Worm (Caenorhabditis elegans): Measurements from ENCODE around the gene tni-4.
"Not testable (repeated sequence)": the region's sequence is repeated elsewhere in the genome, so short reads cannot be mapped to it uniquely, and the experiment has no call there.

DNA sequence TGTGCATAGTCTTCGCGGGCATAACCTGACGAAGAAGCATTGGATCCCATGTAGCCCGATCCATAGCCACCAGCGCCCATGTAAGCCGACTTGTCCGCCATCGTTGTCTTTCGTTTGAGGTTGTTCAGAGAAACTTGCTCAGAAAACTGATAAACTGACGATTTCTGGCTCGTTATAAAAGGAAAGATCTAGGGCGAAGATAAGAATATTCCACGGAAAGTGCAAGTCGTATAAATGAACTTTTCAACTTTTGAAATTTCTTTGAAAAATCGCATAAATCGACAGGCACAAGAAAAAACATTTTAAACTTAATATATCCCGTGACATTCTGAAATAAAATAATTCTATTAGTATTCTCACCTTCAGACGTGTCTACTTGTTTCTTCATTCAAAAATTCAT, 41.5 kb upstream of the tni-4 start, which contains the start of the genes nspd-3 and C24D10.2:
- TF ChIP-seq snpc-4 (tag; optimal IDR thresholded peaks at IDR 0.05); unc-62 (GFP tag; optimal IDR thresholded peaks at IDR 0.05): not testable (repeated sequence)

Data from whole organism, L3 larva.